Worm (Caenorhabditis elegans): ENCODE results near the gene Y94H6A.3.

The Y94H6A.3 gene

ce11 chrIV:2665388-2665978, 10.8 kb upstream of the Y94H6A.3 start (continued):
- TF ChIP-seq nhr-237 (tag; optimal IDR thresholded peaks at IDR 0.05) = no peak

DNA sequence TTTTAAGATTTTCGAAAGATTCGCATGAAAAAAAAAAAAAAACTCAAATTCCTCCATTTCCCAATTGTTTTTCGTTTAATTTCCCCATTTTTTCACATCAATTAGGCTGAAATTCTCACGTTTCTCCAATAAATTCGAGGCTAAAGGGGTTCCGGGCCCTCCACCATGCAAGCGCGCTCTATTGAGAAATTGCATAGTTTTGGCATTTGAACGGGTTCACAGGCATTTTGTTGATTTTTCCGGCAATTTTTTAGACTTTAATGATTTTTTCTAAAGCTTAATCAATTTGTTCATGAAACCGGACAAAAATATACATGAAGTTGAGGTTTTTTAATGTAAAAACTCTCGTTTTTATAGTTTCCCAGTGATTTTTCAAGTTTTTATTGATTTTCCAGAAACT, 10.2 kb upstream of the Y94H6A.3 start:
- TF ChIP-seq nhr-85 (tag) (peak; percentile 53), hlh-4 (tag; optimal IDR thresholded peaks at IDR 0.05) (no peak), efl-1 (optimal IDR thresholded peaks at IDR 0.05) (peak; percentile 8 to 38), efl-1 (GFP tag; optimal IDR thresholded peaks at IDR 0.05 in 1 of 2) (peak; percentile 50 to 94), ztf-4 (tag; optimal IDR thresholded peaks at IDR 0.05) (no peak), dpl-1 (GFP tag; optimal IDR thresholded peaks at IDR 0.05) (peak; percentile 38 to 64 (median 39)), swsn-7 (tag; optimal IDR thresholded peaks at IDR 0.05) (no peak), nhr-28 (tag; optimal IDR thresholded peaks at IDR 0.05) (no peak), lin-15B (tag; optimal IDR thresholded peaks at IDR 0.05) (peak; percentile 25), lin-35 (GFP tag; optimal IDR thresholded peaks at IDR 0.05) (peak; percentile 35 to 56), ceh-82 (tag; optimal IDR thresholded peaks at IDR 0.05) (peak in 1 of 3 experiments; percentile 18), pax-3 (tag; optimal IDR thresholded peaks at IDR 0.05) (no peak), rnt-1 (tag; optimal IDR thresholded peaks at IDR 0.05) (peak; percentile 25), pag-3 (tag; optimal IDR thresholded peaks at IDR 0.05; ENCODE audit: borderline replicate concordance, insufficient read depth) (peak; percentile 72), ama-1 (optimal IDR thresholded peaks at IDR 0.05) (no peak), lin-14 (GFP tag; optimal IDR thresholded peaks at IDR 0.05) (peak; percentile 36), sptf-1 (tag; optimal IDR thresholded peaks at IDR 0.05) (no peak), ceh-90 (tag; optimal IDR thresholded peaks at IDR 0.05) (no peak), F16B12.6 (tag; optimal IDR thresholded peaks at IDR 0.05) (peak; percentile 22)

DNA sequence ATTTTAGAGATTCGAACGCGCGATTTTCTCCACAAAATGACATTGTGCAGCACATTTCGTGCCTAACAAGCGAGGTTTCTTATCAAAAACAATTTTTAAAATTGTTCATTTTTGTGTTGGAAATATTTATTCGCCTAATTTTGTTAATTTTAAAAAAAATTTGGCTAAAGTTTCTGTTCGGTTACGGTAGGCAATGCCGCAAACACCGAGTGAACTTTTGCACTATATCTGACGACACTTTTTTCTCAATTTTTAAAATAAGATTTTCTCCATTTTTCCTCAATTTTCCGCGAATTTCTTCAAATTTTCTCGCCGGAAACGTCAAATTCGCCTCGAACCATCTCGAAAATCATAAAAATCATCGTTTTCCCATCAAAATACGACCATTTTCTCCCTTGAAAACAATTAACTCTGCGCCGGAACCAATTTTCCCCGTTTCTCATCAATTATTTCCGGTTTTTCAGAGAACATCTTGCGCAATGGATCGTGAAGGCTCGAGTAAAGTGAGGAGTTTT, 9.7 kb upstream of the Y94H6A.3 start, which contains the start of gene Y69A2AR.1:
TSS of gene Y69A2AR.1 (plus strand) at position 465 of the 515 bp plus-strand sequence.
- TF ChIP-seq F16B12.6 (tag; optimal IDR thresholded peaks at IDR 0.05) = peak; percentile 75
- no peak for TF ChIP-seq aha-1 (tag; optimal IDR thresholded peaks at IDR 0.05)
- no peak for TF ChIP-seq pqm-1 (tag; optimal IDR thresholded peaks at IDR 0.05)
- no peak for TF ChIP-seq nhr-84 (tag; optimal IDR thresholded peaks at IDR 0.05)
- TF ChIP-seq lin-15B (tag; optimal IDR thresholded peaks at IDR 0.05) = no peak
- peak in 1 of 2 experiments; percentile 29 for TF ChIP-seq lin-35 (GFP tag; optimal IDR thresholded peaks at IDR 0.05)
- peak in 2 of 3 experiments; percentile 0 to 49 for TF ChIP-seq dpl-1 (GFP tag; optimal IDR thresholded peaks at IDR 0.05)
- TF ChIP-seq lsy-2 (tag; optimal IDR thresholded peaks at IDR 0.05) = peak; percentile 85 to 97
- no peak for TF ChIP-seq ztf-11 (tag; optimal IDR thresholded peaks at IDR 0.05)
- TF ChIP-seq efl-1 (optimal IDR thresholded peaks at IDR 0.05) = peak; percentile 15 to 35
- peak; percentile 51 to 92 for TF ChIP-seq efl-1 (GFP tag; optimal IDR thresholded peaks at IDR 0.05 in 1 of 2)
- no peak for TF ChIP-seq nhr-76 (tag; optimal IDR thresholded peaks at IDR 0.05)
- TF ChIP-seq swsn-7 (tag; optimal IDR thresholded peaks at IDR 0.05) = no peak

ce11 chrIV:2668152-2668551, 8.2 kb upstream of the Y94H6A.3 start:
- TF ChIP-seq efl-1 (optimal IDR thresholded peaks at IDR 0.05) = peak in 1 of 2 experiments; percentile 8
- peak in 1 of 2 experiments; percentile 25 for TF ChIP-seq efl-1 (GFP tag; optimal IDR thresholded peaks at IDR 0.05 in 1 of 2)

ce11 chrIV:2670664-2671063, 5.6 kb upstream of the Y94H6A.3 start:
- TF ChIP-seq nhr-71 (tag; optimal IDR thresholded peaks at IDR 0.05) (peak; percentile 22), lin-14 (GFP tag; optimal IDR thresholded peaks at IDR 0.05) (no peak), elt-3 (tag; optimal IDR thresholded peaks at IDR 0.05) (no peak), nhr-19 (GFP tag; conservative IDR thresholded peaks at IDR 0.05) (0 out of 2 replicates have a peak, but pooled peaks have one; percentile 14), dpl-1 (GFP tag; optimal IDR thresholded peaks at IDR 0.05) (peak; percentile 77 to 87 (median 84)), snu-23 (GFP tag; optimal IDR thresholded peaks at IDR 0.05) (peak; percentile 17), aha-1 (tag; optimal IDR thresholded peaks at IDR 0.05) (no peak), egl-27 (tag; optimal IDR thresholded peaks at IDR 0.05) (no peak), fkh-4 (tag; optimal IDR thresholded peaks at IDR 0.05; ENCODE audit: borderline replicate concordance) (no peak), vab-15 (tag; optimal IDR thresholded peaks at IDR 0.05) (no peak), lsy-2 (tag; optimal IDR thresholded peaks at IDR 0.05) (peak; percentile 20 to 60), ces-1 (GFP tag; optimal IDR thresholded peaks at IDR 0.05) (no peak), irx-1 (tag; optimal IDR thresholded peaks at IDR 0.05) (no peak), isw-1 (GFP tag; IDR thresholded peaks at IDR 0.05) (no peak), ceh-8 (GFP tag; optimal IDR thresholded peaks at IDR 0.05) (no peak), dsc-1 (tag; optimal IDR thresholded peaks at IDR 0.05) (no peak), lin-35 (GFP tag; optimal IDR thresholded peaks at IDR 0.05) (peak; percentile 84 to 91), ama-1 (optimal IDR thresholded peaks at IDR 0.05) (no peak), blmp-1 (tag; optimal IDR thresholded peaks at IDR 0.05) (no peak), nhr-47 (tag; optimal IDR thresholded peaks at IDR 0.05) (peak; percentile 28), efl-1 (optimal IDR thresholded peaks at IDR 0.05) (peak; percentile 65 to 85), efl-1 (GFP tag; optimal IDR thresholded peaks at IDR 0.05 in 1 of 2) (peak; percentile 90 to 99), tbx-2 (tag; optimal IDR thresholded peaks at IDR 0.05) (no peak), C16A3.4 (tag; optimal IDR thresholded peaks at IDR 0.05) (no peak)
